Worm (Caenorhabditis elegans) whole organism, young adult: ENCODE data around the gene pgp-6.

Experiments
- B0261.1 ChIP-seq: sonication (generic microtip); optimal IDR thresholded peaks from 2 replicates; lab custom pipeline; 2016; ENCODE audit warnings: mild to moderate bottlenecking, missing genetic modification characterization, moderate library complexity, missing compliant biosample characterization
- F10E7.11 ChIP-seq: sonication (generic microtip); optimal IDR thresholded peaks from 2 replicates; lab custom pipeline; 2017; ENCODE audit warnings: mild to moderate bottlenecking, missing genetic modification characterization, moderate library complexity, missing compliant biosample characterization
- F22D6.2 ChIP-seq: sonication (generic microtip); optimal IDR thresholded peaks from 2 replicates; lab custom pipeline; 2016; ENCODE audit warnings: mild to moderate bottlenecking, missing genetic modification characterization, missing compliant biosample characterization
- F33H1.4 ChIP-seq: fragments of 200-800 bp; sonication (Bioruptor generic); IDR thresholded peaks from 2 replicates; pipeline ENCODE4 v1.3.6; 2022; ENCODE audit warnings: missing genetic modification reagents, missing genetic modification characterization, missing compliant biosample characterization
- F39B2.1 ChIP-seq: fragments of 200-800 bp; sonication (Bioruptor generic); IDR thresholded peaks from 2 replicates; pipeline ENCODE4 v1.3.6; 2022; ENCODE audit warnings: missing genetic modification reagents, missing genetic modification characterization, missing compliant biosample characterization
- F49E8.2 ChIP-seq: sonication (generic microtip); optimal IDR thresholded peaks from 3 replicates; lab custom pipeline; 2017; ENCODE audit warnings: missing genetic modification characterization, mild to moderate bottlenecking, missing compliant biosample characterization, antibody characterized with exemption, moderate library complexity; ENCODE audit not compliant: insufficient read depth
- F55B11.4 ChIP-seq: sonication (generic microtip); optimal IDR thresholded peaks from 2 replicates; lab custom pipeline; 2016; ENCODE audit warnings: missing compliant biosample characterization, missing genetic modification characterization, borderline replicate concordance; ENCODE audit not compliant: insufficient read depth
- K12H6.12 ChIP-seq: fragments of 200-800 bp; sonication (Bioruptor generic); optimal IDR thresholded peaks from 2 replicates; lab custom pipeline; 2018; ENCODE audit warnings: mild to moderate bottlenecking, missing genetic modification characterization, missing compliant biosample characterization
- Y56A3A.18 ChIP-seq: fragments of 200-800 bp; sonication (Bioruptor generic); IDR thresholded peaks from 2 replicates; pipeline ENCODE4 v1.3.6; 2022; ENCODE audit warnings: missing genetic modification reagents, missing genetic modification characterization, missing compliant biosample characterization
- attf-5 ChIP-seq: fragments of 200-800 bp; sonication (Bioruptor generic); optimal IDR thresholded peaks from 2 replicates; lab custom pipeline; 2018; ENCODE audit warnings: mild to moderate bottlenecking, missing genetic modification characterization, missing compliant biosample characterization
- ccch-3 ChIP-seq: fragments of 200-800 bp; sonication (Bioruptor generic); optimal IDR thresholded peaks from 2 replicates; lab custom pipeline; 2018; ENCODE audit warnings: mild to moderate bottlenecking, missing genetic modification characterization, missing compliant biosample characterization
- cebp-1 ChIP-seq, 2 experiments: fragments of 200-800 bp in 1 of 2; sonication (Bioruptor generic) in 1 of 2; sonication (generic microtip) in 1 of 2; IDR thresholded peaks in 1 of 2; optimal IDR thresholded peaks in 1 of 2; 2 replicates each; pipeline versions ENCODE4 v1.3.6 to Lab custom; 2017 to 2022; ENCODE audit warnings: missing compliant biosample characterization in 2 of 2, missing genetic modification characterization in 2 of 2, mild to moderate bottlenecking in 1 of 2, missing genetic modification reagents in 1 of 2, moderate library complexity in 1 of 2
- ceh-27 ChIP-seq: fragments of 200-800 bp; sonication (Bioruptor generic); optimal IDR thresholded peaks from 2 replicates; lab custom pipeline; 2018; ENCODE audit warnings: mild to moderate bottlenecking, missing genetic modification characterization, moderate library complexity, missing compliant biosample characterization
- ceh-40 ChIP-seq: fragments of 200-800 bp; sonication (Bioruptor generic); IDR thresholded peaks from 2 replicates; pipeline ENCODE4 v1.3.6; 2022; ENCODE audit warnings: missing genetic modification characterization, missing compliant biosample characterization
- ceh-58 ChIP-seq: fragments of 200-800 bp; sonication (Bioruptor generic); IDR thresholded peaks from 2 replicates; pipeline ENCODE4 v1.3.6; 2022; ENCODE audit warnings: missing genetic modification characterization, missing compliant biosample characterization
- chd-7 ChIP-seq: sonication (generic microtip); optimal IDR thresholded peaks from 2 replicates; lab custom pipeline; 2016; ENCODE audit warnings: mild to moderate bottlenecking, missing genetic modification characterization, moderate library complexity, missing compliant biosample characterization
- die-1 ChIP-seq: sonication (generic microtip); optimal IDR thresholded peaks from 2 replicates; lab custom pipeline; 2016; ENCODE audit warnings: missing genotype, mild to moderate bottlenecking, missing genetic modification characterization, missing compliant biosample characterization
- egl-18 ChIP-seq: fragments of 200-800 bp; sonication (Bioruptor generic); IDR thresholded peaks from 2 replicates; pipeline ENCODE4 v1.3.6; 2022; ENCODE audit warnings: missing genetic modification reagents, missing genetic modification characterization, missing compliant biosample characterization
- him-1 ChIP-seq: sonication (generic microtip); optimal IDR thresholded peaks from 2 replicates; lab custom pipeline; 2016; ENCODE audit warnings: missing genotype, missing genetic modification reagents, missing genetic modification characterization, missing compliant biosample characterization
- hmg-20 ChIP-seq: fragments of 200-800 bp; sonication (Bioruptor generic); IDR thresholded peaks from 2 replicates; pipeline ENCODE4 v1.3.6; 2022; ENCODE audit warnings: missing genetic modification reagents, missing genetic modification characterization, missing compliant biosample characterization
- let-526 ChIP-seq: fragments of 200-800 bp; sonication (Bioruptor generic); IDR thresholded peaks from 2 replicates; pipeline ENCODE4 v1.3.6; 2022; ENCODE audit warnings: missing genetic modification reagents, missing genetic modification characterization, missing compliant biosample characterization
- lsy-27 ChIP-seq: sonication (generic microtip); optimal IDR thresholded peaks from 2 replicates; lab custom pipeline; 2017; ENCODE audit warnings: missing genetic modification characterization, mild to moderate bottlenecking, missing compliant biosample characterization, antibody characterized with exemption, missing genotype, borderline replicate concordance; ENCODE audit not compliant: insufficient read depth
- madf-10 ChIP-seq: sonication (generic microtip); optimal IDR thresholded peaks from 2 replicates; lab custom pipeline; 2016; ENCODE audit warnings: mild to moderate bottlenecking, missing genetic modification characterization, missing compliant biosample characterization
- mel-28 ChIP-seq: sonication (generic microtip); optimal IDR thresholded peaks from 2 replicates; lab custom pipeline; 2016; ENCODE audit warnings: borderline replicate concordance, mild to moderate bottlenecking, missing genetic modification characterization, missing compliant biosample characterization
- nfya-1 ChIP-seq: sonication (generic microtip); optimal IDR thresholded peaks from 2 replicates; lab custom pipeline; 2017; ENCODE audit warnings: antibody characterized with exemption, missing compliant biosample characterization, missing genetic modification characterization, borderline replicate concordance; ENCODE audit not compliant: insufficient read depth
- nfyb-1 ChIP-seq: fragments of 200-800 bp; sonication (Bioruptor generic); IDR thresholded peaks from 2 replicates; pipeline ENCODE4 v1.3.6; 2022; ENCODE audit warnings: missing genetic modification reagents, missing genetic modification characterization, missing compliant biosample characterization
- nhr-80 ChIP-seq: sonication (generic microtip); optimal IDR thresholded peaks from 2 replicates; lab custom pipeline; 2016; ENCODE audit warnings: missing genetic modification characterization, missing compliant biosample characterization
- pha-4 ChIP-seq: fragments of 150-350 bp; sonication (generic microtip); optimal IDR thresholded peaks from 2 replicates; lab custom pipeline; 2014; ENCODE audit warnings: missing biosample characterization, missing genetic modification reagents, missing genetic modification characterization
- rcor-1 ChIP-seq: fragments of 200-800 bp; sonication (Bioruptor generic); IDR thresholded peaks from 2 replicates; pipeline ENCODE4 v1.3.6; 2022; ENCODE audit warnings: missing genetic modification reagents, missing genetic modification characterization, missing compliant biosample characterization
- sptf-2 ChIP-seq: fragments of 200-800 bp; sonication (Bioruptor generic); optimal IDR thresholded peaks from 2 replicates; lab custom pipeline; 2018; ENCODE audit warnings: mild to moderate bottlenecking, missing genetic modification characterization, missing compliant biosample characterization
- tbx-9 ChIP-seq: sonication (generic microtip); optimal IDR thresholded peaks from 2 replicates; lab custom pipeline; 2016; ENCODE audit warnings: borderline replicate concordance, missing genetic modification characterization, inconsistent platforms, missing compliant biosample characterization
- zfh-2 ChIP-seq: fragments of 200-800 bp; sonication (Bioruptor generic); conservative IDR thresholded peaks from 2 replicates; pipeline ENCODE4 v1.3.6; 2022; ENCODE audit warnings: missing genetic modification reagents, missing genetic modification characterization, missing compliant biosample characterization
- ztf-18 ChIP-seq: sonication (generic microtip); optimal IDR thresholded peaks from 2 replicates; lab custom pipeline; 2016; ENCODE audit warnings: missing genotype, mild to moderate bottlenecking, missing genetic modification characterization, missing compliant biosample characterization
- ztf-3 ChIP-seq: fragments of 200-800 bp; sonication (Bioruptor generic); optimal IDR thresholded peaks from 2 replicates; lab custom pipeline; 2018; ENCODE audit warnings: mild to moderate bottlenecking, missing genetic modification characterization, missing compliant biosample characterization

The pgp-6 gene

DNA sequence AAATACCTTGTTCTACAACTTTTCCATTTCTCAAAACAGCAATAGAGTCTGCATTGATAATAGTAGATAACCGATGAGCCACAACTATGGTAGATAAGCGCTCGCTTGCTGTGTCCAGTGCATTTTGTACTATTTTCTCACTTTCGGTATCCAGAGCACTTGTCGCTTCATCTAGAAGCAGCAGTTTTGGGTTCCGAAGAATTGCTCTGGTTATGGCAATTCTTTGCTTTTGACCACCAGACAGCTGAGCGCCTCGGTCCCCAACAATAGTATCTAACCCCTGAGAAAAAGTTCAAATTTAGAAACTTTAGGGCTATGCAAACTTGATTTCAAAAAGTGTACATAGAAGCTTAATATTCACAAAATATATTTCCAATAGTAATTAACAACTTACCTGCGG is 17.6 kb downstream of the pgp-6 start:
- TF ChIP-seq F49E8.2 (tag; lab: Kevin White, UChicago) (no peak), die-1 (no peak), F10E7.11 (no peak)

DNA sequence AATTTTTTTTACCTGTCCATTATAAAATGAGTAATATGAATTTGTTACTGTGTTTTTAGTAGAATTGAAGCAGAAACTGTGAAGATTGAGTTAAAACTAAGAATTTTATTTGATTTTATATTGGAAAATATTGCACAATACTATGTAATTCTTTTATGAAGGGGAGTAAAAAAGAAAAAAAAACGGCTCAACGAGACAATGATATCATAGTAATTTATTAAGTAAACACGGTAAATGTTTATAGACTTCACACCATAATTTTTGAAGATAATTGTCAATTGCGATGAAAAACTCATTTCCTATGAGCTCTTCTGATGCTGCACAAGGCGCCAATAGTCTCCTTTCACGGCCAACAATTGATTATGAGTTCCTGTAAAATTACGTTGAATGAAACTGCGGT is 18.0 kb downstream of the pgp-6 start, which contains the start of gene pgp-5:
Gene pgp-5 (minus strand): TSS at position 87 of the 400 bp plus-strand sequence.
- TF ChIP-seq ceh-40 (no peak), nfya-1 (no peak), him-1 (tag; lab: Kevin White, UChicago) (no peak), ccch-3 (GFP tag; lab: Kevin White, UChicago) (no peak), K12H6.12 (tag; lab: Kevin White, UChicago) (no peak), madf-10 (tag; lab: Kevin White, UChicago) (no peak), rcor-1 (GFP tag; lab: Robert Waterston, UW) (no peak), sptf-2 (GFP tag; lab: Kevin White, UChicago) (no peak), ceh-58 (GFP tag; lab: Robert Waterston, UW) (no peak), nhr-80 (tag; lab: Kevin White, UChicago) (no peak)

DNA sequence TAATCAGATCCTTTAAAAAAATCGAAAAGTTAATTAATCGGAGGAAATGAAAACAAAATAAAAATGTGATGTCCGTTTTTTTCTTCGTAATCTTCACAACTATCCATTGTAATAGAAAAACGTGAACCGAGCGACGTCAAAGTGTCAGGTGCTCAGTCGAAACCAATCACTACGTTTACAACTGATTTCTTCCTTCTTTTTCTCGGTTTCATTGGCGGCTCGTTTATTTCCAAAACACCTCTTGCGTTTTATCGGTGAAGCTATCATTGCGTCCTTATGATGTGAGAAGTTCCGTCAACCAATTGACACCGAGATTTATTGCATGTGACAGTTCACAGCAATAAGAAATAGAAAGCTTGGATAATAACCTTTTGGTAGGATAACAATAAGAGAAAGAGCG is 24.0 kb downstream of the pgp-6 start:
- TF ChIP-seq cebp-1 (GFP tag; IDR thresholded peaks at IDR 0.05; lab: Robert Waterston, UW) = no peak
- no peak for TF ChIP-seq cebp-1 (tag; optimal IDR thresholded peaks at IDR 0.05; lab: Kevin White, UChicago)
- no peak for TF ChIP-seq egl-18
- TF ChIP-seq F33H1.4 (GFP tag; lab: Robert Waterston, UW) = no peak
- no peak for TF ChIP-seq ztf-3 (GFP tag; lab: Kevin White, UChicago)
- TF ChIP-seq ceh-27 (GFP tag; lab: Kevin White, UChicago) = no peak
- TF ChIP-seq F39B2.1 = no peak
- no peak for TF ChIP-seq attf-5
- no peak for TF ChIP-seq let-526 (GFP tag; lab: Robert Waterston, UW)
- no peak for TF ChIP-seq ztf-18 (tag; lab: Kevin White, UChicago)
- TF ChIP-seq Y56A3A.18 (GFP tag; lab: Robert Waterston, UW) = no peak

DNA sequence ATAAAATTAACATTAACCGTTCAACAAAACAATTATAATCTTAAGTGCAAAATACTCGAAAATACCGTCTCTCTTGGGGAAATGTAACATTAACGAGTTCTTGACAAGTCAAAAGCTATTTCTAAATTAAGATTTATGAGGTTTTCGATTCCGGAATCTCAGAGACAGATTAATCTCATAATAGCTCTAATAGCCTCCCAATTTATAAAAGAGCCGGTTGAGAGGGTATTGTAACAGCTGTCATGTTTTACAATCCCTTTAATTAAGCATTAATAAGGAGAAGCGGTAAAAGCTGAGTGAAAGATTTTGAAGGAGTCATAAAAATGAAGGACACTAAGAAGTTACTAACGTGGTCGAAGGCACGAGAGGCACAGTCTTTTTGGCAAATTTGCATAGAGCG is 25.5 kb downstream of the pgp-6 start:
- no peak for TF ChIP-seq mel-28 (tag; lab: Kevin White, UChicago)
- no peak for TF ChIP-seq F55B11.4 (tag; lab: Kevin White, UChicago)
- no peak for TF ChIP-seq rcor-1 (GFP tag; lab: Robert Waterston, UW)
- TF ChIP-seq nfyb-1 = no peak
- no peak for TF ChIP-seq chd-7 (tag; lab: Kevin White, UChicago)
- TF ChIP-seq hmg-20 (GFP tag; lab: Robert Waterston, UW) = no peak
- TF ChIP-seq B0261.1 (tag; lab: Kevin White, UChicago) = no peak
- TF ChIP-seq, all 124 proteins: peak for 0

DNA sequence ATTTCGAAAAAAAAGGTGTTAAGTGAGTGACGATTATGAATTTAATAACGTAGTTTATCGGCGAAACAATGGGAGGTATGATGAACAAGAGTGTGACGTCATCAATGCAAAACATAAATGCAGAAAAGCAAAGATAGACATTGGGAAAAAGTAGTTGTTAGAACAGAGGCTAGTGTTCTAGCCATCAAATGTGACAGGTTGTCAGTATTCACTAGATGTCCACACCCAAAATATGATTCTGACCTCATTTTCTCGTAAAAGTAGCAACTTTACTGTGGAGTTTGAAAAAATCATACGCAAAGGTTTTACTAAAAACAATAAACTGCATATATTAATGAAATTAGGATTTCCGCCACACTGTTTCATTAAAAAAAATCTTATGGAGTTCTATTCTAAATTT is 26.0 kb downstream of the pgp-6 start:
- TF ChIP-seq F22D6.2 = no peak
- no peak for TF ChIP-seq zfh-2
- no peak for TF ChIP-seq tbx-9 (tag; lab: Kevin White, UChicago)
- TF ChIP-seq lsy-27 (tag; lab: Kevin White, UChicago) = no peak
- TF ChIP-seq pha-4 (tag; lab: Kevin White, UChicago) = no peak
- TF ChIP-seq, all 124 proteins: peak for 0
